Worm (Caenorhabditis elegans) whole organism, L1 larva: Measurements from ENCODE around the gene mtg-1.

ENCODE experiments used
- aly-2 ChIP-seq: fragments of 150-350 bp; optimal IDR thresholded peaks from 2 replicates; lab custom pipeline; 2014; ENCODE audit warnings: missing biosample characterization, missing genetic modification characterization
- dsc-1 ChIP-seq: sonication (generic microtip); optimal IDR thresholded peaks from 2 replicates; lab custom pipeline; 2016; ENCODE audit warnings: mild to moderate bottlenecking, missing genetic modification characterization, missing compliant biosample characterization
- jun-1 ChIP-seq: fragments of 150-350 bp; optimal IDR thresholded peaks from 2 replicates; lab custom pipeline; 2014; ENCODE audit warnings: missing biosample characterization, missing genetic modification reagents, missing genetic modification characterization
- nhr-47 ChIP-seq: sonication (generic microtip); optimal IDR thresholded peaks from 2 replicates; lab custom pipeline; 2016; ENCODE audit warnings: mild to moderate bottlenecking, missing genetic modification characterization, moderate library complexity, missing compliant biosample characterization
- unc-62 ChIP-seq: fragments of 150-350 bp; optimal IDR thresholded peaks from 2 replicates; lab custom pipeline; 2014; ENCODE audit warnings: missing biosample characterization, missing genetic modification reagents, missing genetic modification characterization
- vab-15 ChIP-seq: sonication (generic microtip); optimal IDR thresholded peaks from 2 replicates; lab custom pipeline; 2017; ENCODE audit warnings: missing genotype, mild to moderate bottlenecking, missing genetic modification characterization, missing compliant biosample characterization
- zag-1 ChIP-seq: fragments of 150-350 bp; optimal IDR thresholded peaks from 2 replicates; lab custom pipeline; 2014; ENCODE audit warnings: missing biosample characterization, missing genetic modification characterization
- ztf-4 ChIP-seq: fragments of 150-350 bp; optimal IDR thresholded peaks from 2 replicates; lab custom pipeline; 2014; ENCODE audit warnings: missing biosample characterization, missing genetic modification characterization

DNA sequence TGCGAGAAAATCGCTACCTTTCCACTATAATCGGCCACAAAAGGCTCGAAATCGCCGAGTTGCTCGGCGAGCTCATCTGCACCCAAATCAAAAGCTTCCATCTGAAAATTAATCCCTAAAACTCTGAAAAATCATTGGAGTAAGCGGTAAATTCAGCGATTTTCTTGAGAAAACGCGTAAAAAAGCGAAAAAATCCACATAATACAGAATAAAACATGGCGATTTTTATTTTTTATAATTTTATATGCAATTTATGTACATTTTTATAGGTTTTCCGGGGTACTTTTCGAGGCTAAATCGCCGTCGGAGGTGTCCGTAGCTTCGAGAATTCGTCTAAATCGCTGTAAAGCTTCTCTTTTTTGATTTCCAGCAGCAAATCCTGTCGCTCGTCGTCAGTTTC is 38.3 kb upstream of the mtg-1 start, which contains the start of gene Y82E9BR.19:
- TF ChIP-seq vab-15 (tag; lab: Kevin White, UChicago): no peak
- no peak for TF ChIP-seq zag-1
- no peak for TF ChIP-seq jun-1 (tag; lab: Kevin White, UChicago)
- TF ChIP-seq unc-62 (GFP tag; lab: Kevin White, UChicago): no peak
- TF ChIP-seq nhr-47 (tag; lab: Kevin White, UChicago): no peak
- TF ChIP-seq dsc-1 (tag; lab: Kevin White, UChicago): no peak
- TF ChIP-seq aly-2 (tag; lab: Kevin White, UChicago): no peak
- TF ChIP-seq ztf-4 (tag; lab: Kevin White, UChicago): no peak
